Worm (Caenorhabditis elegans): ENCODE measurements around the gene algn-6.

algn-6 gene

DNA sequence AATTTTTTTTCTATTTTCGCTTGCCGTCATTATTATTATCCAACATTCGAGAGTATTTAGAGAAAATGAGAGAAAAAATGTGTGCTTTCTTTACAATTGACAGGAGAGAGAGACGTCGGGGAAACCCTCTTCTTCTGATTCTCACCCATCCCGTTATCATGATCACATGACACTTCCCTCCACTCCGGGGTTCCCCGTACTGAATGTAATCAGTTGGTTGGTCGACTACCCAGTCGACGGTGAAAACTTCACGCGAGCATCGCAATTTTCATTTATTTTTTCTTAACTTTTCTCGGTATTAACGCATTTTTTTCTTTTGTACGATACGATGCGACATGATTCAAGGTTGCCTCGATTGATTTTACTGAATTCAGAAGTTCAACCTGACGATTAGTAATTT is 23.4 kb upstream of the algn-6 start:
- TF ChIP-seq ztf-29 (GFP tag; IDR thresholded peaks at IDR 0.05) (no peak), tab-1 (GFP tag; IDR thresholded peaks at IDR 0.05) (no peak), cog-1 (tag; optimal IDR thresholded peaks at IDR 0.05) (no peak), ztf-23 (GFP tag; IDR thresholded peaks at IDR 0.05) (no peak), flt-1 (GFP tag; IDR thresholded peaks at IDR 0.05) (no peak), med-1 (GFP tag; optimal IDR thresholded peaks at IDR 0.05; ENCODE audit: insufficient read depth) (no peak), ref-1 (GFP tag; conservative IDR thresholded peaks at IDR 0.05) (no peak), klf-2 (GFP tag; conservative IDR thresholded peaks at IDR 0.05) (no peak), T22C8.4 (GFP tag; IDR thresholded peaks at IDR 0.05) (no peak)

DNA sequence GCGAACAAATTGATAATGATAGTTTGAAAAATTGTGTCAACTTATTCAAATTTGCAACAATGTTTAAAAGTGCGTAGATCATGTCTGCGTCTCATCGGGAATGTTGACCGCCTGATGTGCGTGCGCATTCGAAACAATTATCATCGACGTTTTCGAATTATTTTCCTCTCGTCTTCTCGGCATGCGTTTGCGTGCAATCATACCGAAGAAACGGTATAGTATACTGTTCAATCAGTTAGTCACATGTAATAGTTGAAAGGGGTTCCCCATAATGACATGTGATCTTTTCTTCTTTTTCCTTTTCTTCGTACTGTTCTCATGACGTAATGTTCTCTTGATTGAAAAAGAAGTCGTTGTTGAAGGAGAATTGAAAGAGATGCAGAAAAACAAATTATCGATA is 22.8 kb upstream of the algn-6 start:
- TF ChIP-seq med-1 (GFP tag; optimal IDR thresholded peaks at IDR 0.05; ENCODE audit: insufficient read depth) = no peak

DNA sequence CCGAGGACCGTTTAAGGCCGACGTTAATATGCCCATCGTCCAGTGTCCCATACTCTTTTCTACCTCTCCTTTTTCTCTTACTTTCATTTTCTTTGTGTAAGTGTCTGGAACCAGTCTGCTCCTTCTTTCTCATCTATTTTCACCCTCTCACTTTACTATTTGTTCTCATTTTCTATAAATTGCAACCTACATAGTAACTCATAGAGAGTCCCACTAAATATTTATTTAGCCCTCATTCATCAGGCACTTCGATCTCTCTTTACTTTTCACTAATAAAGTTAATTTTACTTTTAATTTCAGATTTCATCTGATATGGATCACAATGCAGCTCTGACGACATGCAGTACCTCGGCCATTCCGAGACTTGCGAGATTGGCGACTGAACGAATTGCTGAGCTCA is 22.2 kb upstream of the algn-6 start, which contains the start of gene zyg-11:
zyg-11 (plus strand) TSS at position 301 of the 400 bp plus-strand sequence.
- TF ChIP-seq ztf-23 (GFP tag; IDR thresholded peaks at IDR 0.05) (no peak), tab-1 (GFP tag; IDR thresholded peaks at IDR 0.05) (no peak), flt-1 (GFP tag; IDR thresholded peaks at IDR 0.05) (no peak), cog-1 (tag; optimal IDR thresholded peaks at IDR 0.05) (no peak), T22C8.4 (GFP tag; IDR thresholded peaks at IDR 0.05) (no peak), klf-2 (GFP tag; conservative IDR thresholded peaks at IDR 0.05) (no peak), ztf-29 (GFP tag; IDR thresholded peaks at IDR 0.05) (no peak), med-1 (GFP tag; optimal IDR thresholded peaks at IDR 0.05; ENCODE audit: insufficient read depth) (no peak), ref-1 (GFP tag; conservative IDR thresholded peaks at IDR 0.05) (no peak)

DNA sequence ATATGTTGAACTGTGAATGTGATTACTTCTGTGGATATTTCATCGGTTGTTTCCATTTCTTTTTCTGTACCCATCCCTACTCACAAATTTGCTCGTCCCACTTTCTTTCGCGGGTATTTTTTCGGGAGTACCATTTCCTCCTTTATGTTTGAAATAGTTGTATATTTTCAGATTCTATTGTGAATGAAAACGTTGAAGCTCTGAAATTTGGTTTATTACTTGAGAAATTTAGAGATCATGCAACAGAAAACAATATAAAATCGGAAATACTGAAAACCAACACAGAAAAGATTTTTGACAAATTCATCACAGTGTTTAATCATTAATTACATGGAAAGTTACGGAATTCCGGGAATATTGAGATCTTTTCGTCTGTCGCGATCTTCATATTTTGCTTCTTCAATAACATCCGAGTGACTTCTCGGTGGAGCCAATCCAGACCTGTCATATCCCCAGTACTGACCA is 19.0 kb upstream of the algn-6 start:
- no peak for TF ChIP-seq tab-1 (GFP tag; IDR thresholded peaks at IDR 0.05)
- no peak for TF ChIP-seq klf-2 (GFP tag; conservative IDR thresholded peaks at IDR 0.05)

DNA sequence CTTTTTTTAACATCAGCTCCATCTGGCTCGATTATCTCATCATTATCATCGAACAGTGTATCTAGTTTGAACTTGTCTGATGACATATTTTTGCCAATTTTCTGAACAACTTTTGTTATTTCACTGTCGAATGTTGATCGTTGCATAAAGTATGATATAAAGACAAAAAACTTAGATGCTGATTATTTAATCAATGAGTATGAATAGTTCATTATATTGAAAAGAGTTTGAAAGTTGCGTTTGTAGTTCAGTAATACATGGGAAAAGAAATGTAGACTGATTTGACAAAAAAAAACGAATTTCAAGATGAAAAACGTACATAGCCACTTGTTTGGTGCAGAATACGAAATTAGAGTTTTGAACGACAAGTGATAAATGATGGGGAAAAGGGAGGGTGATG is 17.1 kb upstream of the algn-6 start, which contains the start of gene hda-2:
hda-2 (minus strand) TSS at position 101 of the 400 bp plus-strand sequence.
- TF ChIP-seq klf-2 (GFP tag; conservative IDR thresholded peaks at IDR 0.05) (no peak), ztf-23 (GFP tag; IDR thresholded peaks at IDR 0.05) (no peak), T22C8.4 (GFP tag; IDR thresholded peaks at IDR 0.05) (no peak), cog-1 (tag; optimal IDR thresholded peaks at IDR 0.05) (no peak), med-1 (GFP tag; optimal IDR thresholded peaks at IDR 0.05; ENCODE audit: insufficient read depth) (no peak), ztf-29 (GFP tag; IDR thresholded peaks at IDR 0.05) (no peak), ref-1 (GFP tag; conservative IDR thresholded peaks at IDR 0.05) (no peak), flt-1 (GFP tag; IDR thresholded peaks at IDR 0.05) (no peak), tab-1 (GFP tag; IDR thresholded peaks at IDR 0.05) (no peak)

DNA sequence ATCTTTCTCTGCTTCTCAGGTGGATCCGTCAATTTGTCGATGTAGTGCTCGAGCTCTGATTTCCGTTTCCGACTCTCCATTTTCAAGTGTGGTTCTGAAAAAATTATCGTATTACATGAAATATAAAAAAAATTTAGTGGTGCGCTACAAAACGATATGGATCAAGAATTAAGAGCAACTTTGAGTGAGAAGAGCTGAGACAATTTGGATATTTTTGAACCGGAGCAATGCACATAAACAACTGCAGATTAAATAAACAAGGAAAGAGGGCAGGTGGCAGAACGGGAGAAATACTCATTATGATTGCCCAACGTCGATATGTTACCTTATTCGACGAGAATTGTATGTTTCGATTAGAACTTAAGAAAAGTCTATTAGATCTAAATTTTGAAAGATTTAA is 11.9 kb upstream of the algn-6 start, which contains the start of gene swsn-7:
swsn-7 (minus strand) TSS at position 101 of the 400 bp plus-strand sequence.
- TF ChIP-seq tab-1 (GFP tag; IDR thresholded peaks at IDR 0.05) = no peak
- TF ChIP-seq ref-1 (GFP tag; conservative IDR thresholded peaks at IDR 0.05) = no peak
- TF ChIP-seq ztf-23 (GFP tag; IDR thresholded peaks at IDR 0.05) = no peak
- no peak for TF ChIP-seq klf-2 (GFP tag; conservative IDR thresholded peaks at IDR 0.05)
- no peak for TF ChIP-seq med-1 (GFP tag; optimal IDR thresholded peaks at IDR 0.05; ENCODE audit: insufficient read depth)
- TF ChIP-seq flt-1 (GFP tag; IDR thresholded peaks at IDR 0.05) = no peak
- no peak for TF ChIP-seq T22C8.4 (GFP tag; IDR thresholded peaks at IDR 0.05)
- TF ChIP-seq cog-1 (tag; optimal IDR thresholded peaks at IDR 0.05) = no peak
- TF ChIP-seq ztf-29 (GFP tag; IDR thresholded peaks at IDR 0.05) = no peak

DNA sequence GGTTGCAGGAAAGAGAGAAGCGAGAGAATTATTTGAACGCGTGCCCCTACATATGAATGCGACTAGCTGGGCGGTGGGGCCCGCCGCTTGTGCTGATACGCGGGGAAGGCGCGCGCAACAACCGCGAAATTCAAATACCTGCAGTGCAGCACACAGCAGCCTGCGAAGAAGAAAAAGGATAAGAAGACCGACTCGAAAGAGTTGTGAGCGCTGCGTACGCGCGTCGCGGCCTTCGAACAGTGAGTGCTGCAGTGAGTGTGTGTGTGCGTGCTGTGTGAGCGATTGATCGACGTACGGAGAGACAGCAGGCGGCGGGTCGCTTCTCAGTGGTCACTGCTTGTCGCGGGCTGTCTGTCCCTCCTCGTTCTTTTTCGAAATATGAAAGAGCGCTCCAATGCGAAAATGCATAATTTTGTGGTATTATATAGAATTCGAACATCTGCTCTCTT is 11.3 kb upstream of the algn-6 start:
- peak; percentile 74; the same call in 1 of the 2 replicates for TF ChIP-seq flt-1 (GFP tag; IDR thresholded peaks at IDR 0.05)
- peak; percentile 79 for TF ChIP-seq ztf-23 (GFP tag; IDR thresholded peaks at IDR 0.05)
- no peak for TF ChIP-seq klf-2 (GFP tag; conservative IDR thresholded peaks at IDR 0.05)
- peak; percentile 77 for TF ChIP-seq cog-1 (tag; optimal IDR thresholded peaks at IDR 0.05)
- TF ChIP-seq T22C8.4 (GFP tag; IDR thresholded peaks at IDR 0.05) = peak; percentile 62
- peak; percentile 60; the same call in 1 of the 2 replicates for TF ChIP-seq ztf-29 (GFP tag; IDR thresholded peaks at IDR 0.05)

DNA sequence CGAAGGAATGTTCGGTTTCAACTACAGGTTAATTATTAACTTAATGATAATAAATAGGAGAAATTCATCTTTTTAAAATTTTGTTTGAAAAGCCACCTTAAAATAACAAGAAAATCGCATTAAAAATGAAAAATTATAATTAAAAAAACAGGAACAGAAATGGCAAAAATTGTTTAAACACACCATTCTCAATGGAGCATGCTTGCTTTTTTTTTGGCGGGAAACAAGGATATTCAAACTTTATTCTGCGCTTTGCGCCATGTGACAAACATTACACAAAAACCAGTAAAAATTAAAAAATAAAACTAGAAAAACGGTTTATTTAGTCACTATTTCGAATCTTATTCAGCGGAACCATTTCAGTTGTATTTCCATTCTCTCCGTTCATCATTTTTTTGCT is 10.9 kb upstream of the algn-6 start:
- no peak for TF ChIP-seq klf-2 (GFP tag; conservative IDR thresholded peaks at IDR 0.05)
- TF ChIP-seq cog-1 (tag; optimal IDR thresholded peaks at IDR 0.05) = no peak
- no peak for TF ChIP-seq tab-1 (GFP tag; IDR thresholded peaks at IDR 0.05)
- TF ChIP-seq ztf-29 (GFP tag; IDR thresholded peaks at IDR 0.05) = no peak
- no peak for TF ChIP-seq T22C8.4 (GFP tag; IDR thresholded peaks at IDR 0.05)
- TF ChIP-seq ref-1 (GFP tag; conservative IDR thresholded peaks at IDR 0.05) = no peak
- TF ChIP-seq flt-1 (GFP tag; IDR thresholded peaks at IDR 0.05) = no peak

DNA sequence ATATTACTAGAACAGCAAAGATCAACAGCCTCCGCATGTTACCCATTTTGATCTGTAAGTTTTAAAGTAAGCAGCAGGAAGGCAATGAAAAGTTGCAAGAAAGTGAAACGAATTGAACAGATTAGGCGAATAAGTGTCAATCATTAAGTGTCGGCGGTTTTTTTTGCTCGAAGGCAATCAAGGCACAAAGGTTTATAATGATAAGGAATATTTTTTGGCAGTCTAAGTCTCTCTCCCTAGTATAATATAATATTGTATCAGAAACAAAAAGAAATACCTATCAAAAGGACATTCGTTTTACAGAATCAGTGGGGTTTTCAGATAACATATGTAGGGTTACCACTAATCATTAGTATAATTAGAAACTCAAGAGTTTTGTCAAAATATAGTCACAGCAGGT is 6.9 kb upstream of the algn-6 start, which contains the start of gene nrf-6:
nrf-6 (minus strand) TSS at position 52 of the 400 bp plus-strand sequence.
- TF ChIP-seq T22C8.4 (GFP tag; IDR thresholded peaks at IDR 0.05) (no peak), ztf-29 (GFP tag; IDR thresholded peaks at IDR 0.05) (no peak), ztf-23 (GFP tag; IDR thresholded peaks at IDR 0.05) (no peak), flt-1 (GFP tag; IDR thresholded peaks at IDR 0.05) (no peak), ref-1 (GFP tag; conservative IDR thresholded peaks at IDR 0.05) (no peak), cog-1 (tag; optimal IDR thresholded peaks at IDR 0.05) (no peak), med-1 (GFP tag; optimal IDR thresholded peaks at IDR 0.05; ENCODE audit: insufficient read depth) (no peak), tab-1 (GFP tag; IDR thresholded peaks at IDR 0.05) (no peak), klf-2 (GFP tag; conservative IDR thresholded peaks at IDR 0.05) (no peak)

DNA sequence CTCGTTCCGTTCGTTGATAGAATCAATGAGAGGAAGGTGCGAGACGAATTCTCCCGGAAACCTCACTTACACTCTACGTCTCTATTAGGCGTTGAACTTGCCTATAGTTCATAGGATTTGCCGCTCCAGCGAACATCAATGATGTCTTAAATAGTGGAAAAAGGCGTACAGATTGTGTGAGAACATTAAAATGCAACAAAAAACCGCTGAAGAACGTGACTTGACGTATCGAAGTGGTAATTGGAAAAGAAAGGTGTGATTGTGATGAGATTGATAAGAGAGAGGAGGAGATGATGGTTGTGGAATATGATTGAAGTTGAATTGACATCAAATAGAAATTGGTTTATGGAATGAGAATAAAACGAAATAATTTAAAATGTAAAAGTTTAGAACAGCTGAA is 5.6 kb upstream of the algn-6 start:
- TF ChIP-seq ref-1 (GFP tag; conservative IDR thresholded peaks at IDR 0.05) = no peak
- TF ChIP-seq T22C8.4 (GFP tag; IDR thresholded peaks at IDR 0.05) = no peak
- TF ChIP-seq ztf-29 (GFP tag; IDR thresholded peaks at IDR 0.05) = no peak
- TF ChIP-seq klf-2 (GFP tag; conservative IDR thresholded peaks at IDR 0.05) = no peak
- no peak for TF ChIP-seq flt-1 (GFP tag; IDR thresholded peaks at IDR 0.05)
- no peak for TF ChIP-seq med-1 (GFP tag; optimal IDR thresholded peaks at IDR 0.05; ENCODE audit: insufficient read depth)
- TF ChIP-seq ztf-23 (GFP tag; IDR thresholded peaks at IDR 0.05) = no peak
- no peak for TF ChIP-seq tab-1 (GFP tag; IDR thresholded peaks at IDR 0.05)
- TF ChIP-seq cog-1 (tag; optimal IDR thresholded peaks at IDR 0.05) = no peak
